Worm (Caenorhabditis elegans): Measurements from ENCODE around the gene ZK1248.4.

ZK1248.4 gene

ce11 chrII:5865405-5866308 is 47.3 kb downstream of the ZK1248.4 start, which contains the start of gene F55C12.19 (continued):
- TF ChIP-seq hmg-1.1 (GFP tag; IDR thresholded peaks at IDR 0.05) (no peak), lin-38 (GFP tag; IDR thresholded peaks at IDR 0.05) (no peak), sdz-12 (GFP tag; optimal IDR thresholded peaks at IDR 0.05) (no peak), lim-7 (GFP tag; IDR thresholded peaks at IDR 0.05) (no peak), tra-1 (GFP tag; IDR thresholded peaks at IDR 0.05) (no peak), vab-7 (GFP tag; IDR thresholded peaks at IDR 0.05) (no peak), mxl-3 (GFP tag; optimal IDR thresholded peaks at IDR 0.05) (no peak), dmd-6 (GFP tag; IDR thresholded peaks at IDR 0.05) (peak; percentile 59), madf-5 (GFP tag; IDR thresholded peaks at IDR 0.05) (no peak), unc-62 (GFP tag; optimal IDR thresholded peaks at IDR 0.05 in 1 of 2) (no peak), unc-62 (tag; optimal IDR thresholded peaks at IDR 0.05) (no peak), cey-2 (tag; optimal IDR thresholded peaks at IDR 0.05; ENCODE audit: borderline replicate concordance, insufficient read depth) (no peak), ztf-7 (tag; optimal IDR thresholded peaks at IDR 0.05) (no peak), nhr-25 (tag; optimal IDR thresholded peaks at IDR 0.05; ENCODE audit: borderline replicate concordance, insufficient read depth) (no peak), dmd-8 (GFP tag; IDR thresholded peaks at IDR 0.05) (no peak), ctbp-1 (GFP tag; IDR thresholded peaks at IDR 0.05) (no peak), tag-97 (GFP tag; IDR thresholded peaks at IDR 0.05) (no peak), ama-1 (optimal IDR thresholded peaks at IDR 0.05) (no peak)

- no peak for TF ChIP-seq lin-39 (tag; optimal IDR thresholded peaks at IDR 0.05)
- TF ChIP-seq R02D3.7 (tag; optimal IDR thresholded peaks at IDR 0.05) = no peak
- TF ChIP-seq lir-3 (tag; optimal IDR thresholded peaks at IDR 0.05) = no peak
- TF ChIP-seq nhr-28 (tag; optimal IDR thresholded peaks at IDR 0.05) = peak; percentile 24
- peak; percentile 36 for TF ChIP-seq ama-1 (optimal IDR thresholded peaks at IDR 0.05)
- TF ChIP-seq unc-62 (GFP tag; optimal IDR thresholded peaks at IDR 0.05 in 1 of 2) = no peak
- no peak for TF ChIP-seq unc-62 (tag; optimal IDR thresholded peaks at IDR 0.05)
- TF ChIP-seq Y105C5A.15 (GFP tag; IDR thresholded peaks at IDR 0.05) = no peak
- 0 out of 2 replicates have a peak, but pooled peaks have one; percentile 20 for TF ChIP-seq php-3 (GFP tag; IDR thresholded peaks at IDR 0.05)
- no peak for TF ChIP-seq vab-7 (GFP tag; IDR thresholded peaks at IDR 0.05)
- TF ChIP-seq hmg-1.1 (GFP tag; IDR thresholded peaks at IDR 0.05) = no peak
- TF ChIP-seq nhr-41 (GFP tag; IDR thresholded peaks at IDR 0.05) = no peak
- no peak for TF ChIP-seq spr-3 (GFP tag; optimal IDR thresholded peaks at IDR 0.05)
- no peak for TF ChIP-seq hlh-30 (tag; optimal IDR thresholded peaks at IDR 0.05; ENCODE audit: insufficient read depth)
- TF ChIP-seq mxl-2 (GFP tag; conservative IDR thresholded peaks at IDR 0.05) = no peak
- peak; percentile 35 for TF ChIP-seq mes-2 (tag; optimal IDR thresholded peaks at IDR 0.05; ENCODE audit: poor library complexity, severe bottlenecking)
- TF ChIP-seq skn-1 (tag; optimal IDR thresholded peaks at IDR 0.05) = no peak
Observed at ce11 chrII:5866920-5867319, 48.5 kb downstream of the ZK1248.4 start.
